Worm (Caenorhabditis elegans) whole organism, early embryonic: ENCODE results near the gene npp-21.

Experiments used
- F13C5.2 ChIP-seq: sonication (generic microtip); optimal IDR thresholded peaks from 2 replicates; lab custom pipeline; 2017; ENCODE audit warnings: mild to moderate bottlenecking, missing genetic modification characterization, inconsistent platforms, missing compliant biosample characterization
- ama-1 ChIP-seq: fragments of 150-350 bp; optimal IDR thresholded peaks from 2 replicates; lab custom pipeline; 2014
- ceh-13 ChIP-seq: fragments of 200-800 bp; sonication (Bioruptor generic); optimal IDR thresholded peaks from 2 replicates; lab custom pipeline; 2018; ENCODE audit warnings: mild to moderate bottlenecking, missing genetic modification characterization, missing compliant biosample characterization
- ceh-36 ChIP-seq: sonication (generic microtip); optimal IDR thresholded peaks from 2 replicates; lab custom pipeline; 2016; ENCODE audit warnings: missing genetic modification characterization, inconsistent platforms, missing compliant biosample characterization
- flt-1 ChIP-seq: fragments of 200-800 bp; sonication (Bioruptor generic); IDR thresholded peaks from 2 replicates; pipeline ENCODE4 v1.3.6; 2022; ENCODE audit warnings: missing genetic modification characterization, missing compliant biosample characterization
- hnd-1 ChIP-seq: sonication (generic microtip); optimal IDR thresholded peaks from 2 replicates; lab custom pipeline; 2016; ENCODE audit warnings: missing genetic modification characterization, missing compliant biosample characterization
- sea-1 ChIP-seq: fragments of 200-800 bp; sonication (Bioruptor generic); conservative IDR thresholded peaks from 2 replicates; pipeline ENCODE4 v1.3.6; 2022; ENCODE audit warnings: missing genetic modification characterization, missing compliant biosample characterization
- tbx-11 ChIP-seq: fragments of 200-800 bp; sonication (Bioruptor generic); IDR thresholded peaks from 2 replicates; pipeline ENCODE4 v1.3.6; 2022; ENCODE audit warnings: missing genetic modification characterization, missing compliant biosample characterization

DNA sequence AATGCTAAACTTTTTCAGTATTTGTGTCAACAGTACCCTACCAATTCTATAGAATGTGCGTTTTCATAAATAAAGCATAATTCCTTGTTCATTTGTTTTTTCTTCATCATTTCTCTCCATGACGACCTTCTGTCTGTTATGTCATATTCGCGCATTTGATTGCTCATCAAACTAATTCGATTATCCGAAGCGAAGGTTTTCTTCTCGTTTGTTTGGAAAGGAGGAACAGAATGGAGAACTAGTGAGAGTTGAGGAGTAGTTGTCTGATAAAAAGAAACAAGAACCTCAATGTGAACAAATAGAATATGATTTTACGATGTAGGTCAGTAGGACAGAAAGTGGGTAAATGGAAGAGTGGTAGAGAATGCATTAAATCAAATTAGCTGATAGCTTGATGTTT lies 36.8 kb upstream of the npp-21 start:
- TF ChIP-seq hnd-1 (no peak), ceh-36 (tag; lab: Kevin White, UChicago) (no peak), flt-1 (GFP tag; lab: Robert Waterston, UW) (no peak), ama-1 (lab: Kevin White, UChicago) (no peak), ceh-13 (GFP tag; lab: Kevin White, UChicago) (no peak), sea-1 (no peak), F13C5.2 (tag; lab: Kevin White, UChicago) (no peak), tbx-11 (GFP tag; lab: Robert Waterston, UW) (no peak)
